Comparison of ENCODE assay signal across 3 fruit fly cellular contexts in the genomic region with DNA sequence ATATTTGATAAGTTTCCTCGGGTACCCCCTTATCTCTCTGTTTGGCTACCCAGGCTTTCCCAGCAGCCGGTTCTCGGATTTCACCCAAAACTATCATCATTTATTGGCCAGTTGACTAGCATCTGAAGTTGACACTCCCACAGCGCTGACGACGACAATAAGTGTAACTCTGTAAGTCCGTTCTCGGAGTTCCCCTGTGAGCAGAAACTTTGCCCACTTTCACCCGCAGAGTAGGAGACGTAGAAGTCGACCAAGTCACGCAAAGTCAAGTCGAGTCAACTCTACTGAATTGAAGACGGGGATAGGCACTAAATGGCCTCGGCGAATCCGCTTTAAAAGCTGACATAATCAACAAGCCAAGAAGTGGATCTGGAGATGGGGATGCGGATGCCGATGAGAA.
A peak's percentile ranks its signal among the peaks of the same experiment; 100 is the strongest.
TF ChIP-seq lines count a peak whose summit lies in the region.

No protein-coding gene starts in this region.

- no peak for TF ChIP-seq CTCF in whole organism, embryonic (GFP tag; optimal IDR thresholded peaks at IDR 0.05; lab: Kevin White, UChicago)

TF ChIP-seq in whole organism, embryonic, 481 proteins besides CTCF, POLR2A, EP300 and RAD21 (continues in another document):
- TF ChIP-seq CG1603 (tag; optimal IDR thresholded peaks at IDR 0.05; lab: Kevin White, UChicago) (peak; percentile 27), ATbp (GFP tag; optimal IDR thresholded peaks at IDR 0.05; lab: Kevin White, UChicago) (peak; percentile 26), Chrac-16 (GFP tag; optimal IDR thresholded peaks at IDR 0.05; lab: Kevin White, UChicago) (no peak), Bteb2 (GFP tag; optimal IDR thresholded peaks at IDR 0.05; lab: Kevin White, UChicago) (no peak), BtbVII (GFP tag; optimal IDR thresholded peaks at IDR 0.05; lab: Kevin White, UChicago) (no peak), CG8290 (GFP tag; optimal IDR thresholded peaks at IDR 0.05; lab: Kevin White, UChicago) (no peak), CG8290 (tag; optimal IDR thresholded peaks at IDR 0.05; lab: Kevin White, UChicago) (peak in 1 of 2 experiments; percentile 29), CG32532 (GFP tag; IDR thresholded peaks at IDR 0.05; lab: Robert Waterston, UW) (no peak), CG12769 (tag; optimal IDR thresholded peaks at IDR 0.05; lab: Kevin White, UChicago) (no peak), HmgD (GFP tag; optimal IDR thresholded peaks at IDR 0.05; lab: Kevin White, UChicago) (no peak), bsh (GFP tag; optimal IDR thresholded peaks at IDR 0.05; lab: Kevin White, UChicago) (peak in 1 of 2 experiments; percentile 15), CG4730 (GFP tag; IDR thresholded peaks at IDR 0.05; lab: Robert Waterston, UW) (no peak), CG2678 (tag; optimal IDR thresholded peaks at IDR 0.05; lab: Kevin White, UChicago) (peak; percentile 27), esg (GFP tag; conservative IDR thresholded peaks at IDR 0.05; lab: Robert Waterston, UW) (no peak), Dip2 (GFP tag; IDR thresholded peaks at IDR 0.05; lab: Robert Waterston, UW) (no peak), CG12071 (GFP tag; optimal IDR thresholded peaks at IDR 0.05; lab: Kevin White, UChicago) (peak; percentile 5), Pdp1 (GFP tag; optimal IDR thresholded peaks at IDR 0.05; lab: Kevin White, UChicago) (peak in 1 of 2 experiments; percentile 2), nmo (GFP tag; optimal IDR thresholded peaks at IDR 0.05; lab: Kevin White, UChicago) (no peak), MBD-R2 (GFP tag; IDR thresholded peaks at IDR 0.05; lab: Robert Waterston, UW) (no peak), CG11695 (GFP tag; IDR thresholded peaks at IDR 0.05; lab: Robert Waterston, UW) (0 out of 3 replicates have a peak, but pooled peaks have one; percentile 8), lmd (GFP tag; IDR thresholded peaks at IDR 0.05; lab: Robert Waterston, UW) (peak; percentile 26; the same call in 1 of the 2 replicates), CG12155 (GFP tag; optimal IDR thresholded peaks at IDR 0.05; lab: Kevin White, UChicago) (no peak), Sox102F (GFP tag; optimal IDR thresholded peaks at IDR 0.05; lab: Kevin White, UChicago) (peak; percentile 17), CG18599 (GFP tag; optimal IDR thresholded peaks at IDR 0.05; lab: Kevin White, UChicago) (peak; percentile 31), CkIIα-i1 (GFP tag; IDR thresholded peaks at IDR 0.05; lab: Robert Waterston, UW) (no peak), CG30403 (GFP tag; optimal IDR thresholded peaks at IDR 0.05; lab: Kevin White, UChicago) (no peak), otp (GFP tag; IDR thresholded peaks at IDR 0.05; lab: Robert Waterston, UW) (0 out of 3 replicates have a peak, but pooled peaks have one; percentile 23), Med (GFP tag; lab: Kevin White, UChicago) (peak; percentile 73), CG2712 (tag; optimal IDR thresholded peaks at IDR 0.05; lab: Kevin White, UChicago) (no peak)

TF ChIP-seq in whole organism, prepupa, 60 proteins besides CTCF, POLR2A, EP300 and RAD21 (continues in another document):
- TF ChIP-seq CG3919 (GFP tag; optimal IDR thresholded peaks at IDR 0.05; lab: Kevin White, UChicago) (peak; percentile 4), Sox15 (GFP tag; optimal IDR thresholded peaks at IDR 0.05; lab: Kevin White, UChicago) (no peak), CG32006 (GFP tag; optimal IDR thresholded peaks at IDR 0.05; lab: Kevin White, UChicago) (peak; percentile 33), fkh (GFP tag; optimal IDR thresholded peaks at IDR 0.05; lab: Kevin White, UChicago) (no peak), Hr4 (GFP tag; optimal IDR thresholded peaks at IDR 0.05; lab: Kevin White, UChicago) (no peak), Hr39 (GFP tag; optimal IDR thresholded peaks at IDR 0.05; lab: Kevin White, UChicago) (no peak), esn (GFP tag; optimal IDR thresholded peaks at IDR 0.05; lab: Kevin White, UChicago) (no peak), CG9139 (GFP tag; optimal IDR thresholded peaks at IDR 0.05; lab: Kevin White, UChicago) (no peak), Gug (GFP tag; IDR thresholded peaks at IDR 0.05; lab: Robert Waterston, UW) (no peak), CG4318 (GFP tag; optimal IDR thresholded peaks at IDR 0.05; lab: Kevin White, UChicago) (no peak), CG31627 (GFP tag; optimal IDR thresholded peaks at IDR 0.05; lab: Kevin White, UChicago) (no peak), Hr38 (GFP tag; optimal IDR thresholded peaks at IDR 0.05; lab: Kevin White, UChicago) (no peak), CG8319 (GFP tag; optimal IDR thresholded peaks at IDR 0.05; lab: Kevin White, UChicago) (no peak), CG6163 (GFP tag; IDR thresholded peaks at IDR 0.05; lab: Robert Waterston, UW) (no peak), dac (GFP tag; optimal IDR thresholded peaks at IDR 0.05; lab: Kevin White, UChicago) (no peak), cyc (GFP tag; optimal IDR thresholded peaks at IDR 0.05; lab: Kevin White, UChicago) (no peak), Blimp-1 (GFP tag; optimal IDR thresholded peaks at IDR 0.05; lab: Kevin White, UChicago) (no peak), ss (GFP tag; optimal IDR thresholded peaks at IDR 0.05; lab: Kevin White, UChicago) (peak in 1 of 2 experiments; percentile 18), acj6 (GFP tag; optimal IDR thresholded peaks at IDR 0.05; lab: Kevin White, UChicago) (no peak), Met (GFP tag; optimal IDR thresholded peaks at IDR 0.05; lab: Kevin White, UChicago) (no peak), CG1621 (tag; optimal IDR thresholded peaks at IDR 0.05; lab: Kevin White, UChicago) (peak; percentile 43), CG11762 (GFP tag; optimal IDR thresholded peaks at IDR 0.05; lab: Kevin White, UChicago; ENCODE audit: insufficient read depth) (no peak), Sox14 (GFP tag; optimal IDR thresholded peaks at IDR 0.05; lab: Kevin White, UChicago) (no peak), pdm3 (GFP tag; optimal IDR thresholded peaks at IDR 0.05; lab: Kevin White, UChicago) (peak; percentile 0), CG6792 (GFP tag; optimal IDR thresholded peaks at IDR 0.05; lab: Kevin White, UChicago) (no peak), topi (GFP tag; optimal IDR thresholded peaks at IDR 0.05; lab: Kevin White, UChicago) (no peak), dsx (GFP tag; optimal IDR thresholded peaks at IDR 0.05; lab: Kevin White, UChicago; ENCODE audit: poor library complexity, severe bottlenecking) (no peak), Sox102F (GFP tag; optimal IDR thresholded peaks at IDR 0.05; lab: Kevin White, UChicago) (no peak), Eip78C (GFP tag; lab: Kevin White, UChicago) (peak; percentile 9), CG10669 (GFP tag; optimal IDR thresholded peaks at IDR 0.05; lab: Kevin White, UChicago) (no peak), CG6808 (GFP tag; optimal IDR thresholded peaks at IDR 0.05; lab: Kevin White, UChicago) (no peak), salr (GFP tag; optimal IDR thresholded peaks at IDR 0.05; lab: Kevin White, UChicago) (no peak)

TF ChIP-seq in whole organism, pupa, 21 proteins besides CTCF, POLR2A, EP300 and RAD21:
- no peak for TF ChIP-seq CG34367 (tag; optimal IDR thresholded peaks at IDR 0.05; lab: Kevin White, UChicago)
- no peak for TF ChIP-seq D1 (tag; optimal IDR thresholded peaks at IDR 0.05; lab: Kevin White, UChicago)
- TF ChIP-seq CG8159 (tag; optimal IDR thresholded peaks at IDR 0.05; lab: Kevin White, UChicago), result peak; percentile 1
- no peak for TF ChIP-seq Pif1A (GFP tag; optimal IDR thresholded peaks at IDR 0.05; lab: Kevin White, UChicago)
- TF ChIP-seq CG8301 (tag; optimal IDR thresholded peaks at IDR 0.05; lab: Kevin White, UChicago), result no peak
- TF ChIP-seq CG15710 (tag; optimal IDR thresholded peaks at IDR 0.05; lab: Kevin White, UChicago), result no peak
- no peak for TF ChIP-seq rn (GFP tag; IDR thresholded peaks at IDR 0.05; lab: Robert Waterston, UW)
- TF ChIP-seq Snoo (tag; optimal IDR thresholded peaks at IDR 0.05; lab: Kevin White, UChicago), result no peak
- TF ChIP-seq CG17806 (tag; optimal IDR thresholded peaks at IDR 0.05; lab: Kevin White, UChicago), result peak; percentile 26
- no peak for TF ChIP-seq CG12605 (GFP tag; IDR thresholded peaks at IDR 0.05; lab: Robert Waterston, UW)
- TF ChIP-seq CG32121 (GFP tag; IDR thresholded peaks at IDR 0.05; lab: Robert Waterston, UW), result no peak
- no peak for TF ChIP-seq gl (tag; optimal IDR thresholded peaks at IDR 0.05; lab: Kevin White, UChicago)
- 0 out of 3 replicates have a peak, but pooled peaks have one; percentile 50 for TF ChIP-seq CG4496 (GFP tag; IDR thresholded peaks at IDR 0.05; lab: Robert Waterston, UW)
- TF ChIP-seq CG10348 (GFP tag; IDR thresholded peaks at IDR 0.05; lab: Robert Waterston, UW), result no peak
- TF ChIP-seq CG9948 (tag; optimal IDR thresholded peaks at IDR 0.05; lab: Kevin White, UChicago), result peak; percentile 14
- no peak for TF ChIP-seq CG13204 (GFP tag; optimal IDR thresholded peaks at IDR 0.05; lab: Kevin White, UChicago)
